Fruit fly (Drosophila melanogaster) whole organism, embryonic: ENCODE results near the gene wrm2.

Source experiments
- B-H1 ChIP-seq: fragments of 200-800 bp; sonication (Bioruptor generic); IDR thresholded peaks from 3 replicates; pipeline ENCODE4 v1.3.6; 2022; ENCODE audit warnings: missing biosample characterization, missing genetic modification characterization
- Bdp1 ChIP-seq: fragments of 200-800 bp; sonication (Bioruptor generic); optimal IDR thresholded peaks from 3 replicates; lab custom pipeline; 2016; ENCODE audit warnings: missing biosample characterization, missing genetic modification characterization
- CG10321 ChIP-seq: fragments of 200-800 bp; sonication (Bioruptor generic); IDR thresholded peaks from 2 replicates; pipeline ENCODE4 v1.3.6; 2022; ENCODE audit warnings: missing biosample characterization, missing genetic modification characterization
- CG10462 ChIP-seq: fragments of 200-800 bp; sonication (Bioruptor generic); optimal IDR thresholded peaks from 2 replicates; lab custom pipeline; 2016; ENCODE audit warnings: missing biosample characterization, missing genetic modification characterization
- CG10979 ChIP-seq: fragments of 200-800 bp; sonication (Bioruptor generic); optimal IDR thresholded peaks from 2 replicates; lab custom pipeline; 2018; ENCODE audit warnings: missing biosample characterization, mild to moderate bottlenecking, missing genetic modification characterization, moderate library complexity
- CG11398 ChIP-seq: fragments of 200-800 bp; sonication (Bioruptor generic); optimal IDR thresholded peaks from 2 replicates; lab custom pipeline; 2016; ENCODE audit warnings: missing biosample characterization, missing genetic modification characterization
- CG11695 ChIP-seq: fragments of 200-800 bp; sonication (Bioruptor generic); IDR thresholded peaks from 3 replicates; pipeline ENCODE4 v1.3.6; 2022; ENCODE audit warnings: missing biosample characterization, missing genetic modification characterization
- CG15514 ChIP-seq: fragments of 200-800 bp; sonication (Bioruptor generic); optimal IDR thresholded peaks from 3 replicates; lab custom pipeline; 2017; ENCODE audit warnings: missing biosample characterization, missing genetic modification characterization, mild to moderate bottlenecking, moderate library complexity, missing genetic modification reagents
- CG16815 ChIP-seq: fragments of 200-800 bp; sonication (Bioruptor generic); optimal IDR thresholded peaks from 3 replicates; lab custom pipeline; 2017; ENCODE audit warnings: missing biosample characterization, mild to moderate bottlenecking, missing genetic modification characterization
- CG17612 ChIP-seq: fragments of 200-800 bp; sonication (Bioruptor generic); IDR thresholded peaks from 2 replicates; pipeline ENCODE4 v1.3.6; 2022; ENCODE audit warnings: missing biosample characterization, missing genetic modification characterization
- CG31441 ChIP-seq: fragments of 200-800 bp; sonication (Bioruptor generic); IDR thresholded peaks from 2 replicates; pipeline ENCODE4 v1.3.6; 2022; ENCODE audit warnings: missing biosample characterization, missing genetic modification characterization
- CG34422 ChIP-seq: fragments of 200-800 bp; sonication (Bioruptor generic); IDR thresholded peaks from 3 replicates; pipeline ENCODE4 v1.3.6; 2022; ENCODE audit warnings: missing biosample characterization, missing genetic modification characterization
- CG6254 ChIP-seq: fragments of 200-800 bp; sonication (Bioruptor generic); optimal IDR thresholded peaks from 3 replicates; lab custom pipeline; 2017; ENCODE audit warnings: mild to moderate bottlenecking, missing biosample characterization, missing genetic modification reagents, missing genetic modification characterization
- CG6272 ChIP-seq: fragments of 200-800 bp; sonication (Bioruptor generic); IDR thresholded peaks from 2 replicates; pipeline ENCODE4 v1.3.6; 2022; ENCODE audit warnings: missing biosample characterization, missing genetic modification characterization
- CG6689 ChIP-seq: fragments of 200-800 bp; sonication (Bioruptor generic); IDR thresholded peaks from 2 replicates; pipeline ENCODE4 v1.3.6; 2022; ENCODE audit warnings: missing biosample characterization, missing genetic modification characterization
- CG7786 ChIP-seq: fragments of 200-800 bp; sonication (Bioruptor generic); optimal IDR thresholded peaks from 2 replicates; lab custom pipeline; 2016; ENCODE audit warnings: missing biosample characterization, missing genetic modification characterization
- CG7987 ChIP-seq: fragments of 200-800 bp; sonication (Bioruptor generic); optimal IDR thresholded peaks from 2 replicates; lab custom pipeline; 2018; ENCODE audit warnings: missing biosample characterization, mild to moderate bottlenecking, missing genetic modification characterization, moderate library complexity
- CG8924 ChIP-seq: fragments of 200-800 bp; optimal IDR thresholded peaks from 3 replicates; lab custom pipeline; 2019; ENCODE audit warnings: missing biosample characterization, mild to moderate bottlenecking, missing genetic modification characterization, moderate library complexity
- CG9876 ChIP-seq: fragments of 200-800 bp; sonication (Bioruptor generic); optimal IDR thresholded peaks from 2 replicates; lab custom pipeline; 2016; ENCODE audit warnings: missing biosample characterization, missing genetic modification characterization
- Dp ChIP-seq: fragments of 200-800 bp; sonication (Bioruptor generic); optimal IDR thresholded peaks from 2 replicates; lab custom pipeline; 2018; ENCODE audit warnings: missing biosample characterization, mild to moderate bottlenecking, missing genetic modification characterization, moderate library complexity
- Drgx ChIP-seq: fragments of 200-800 bp; sonication (Bioruptor generic); IDR thresholded peaks from 2 replicates; pipeline ENCODE4 v1.3.6; 2022; ENCODE audit warnings: missing biosample characterization, missing genetic modification characterization
- E2f1 ChIP-seq: fragments of 200-800 bp; sonication (Bioruptor generic); IDR thresholded peaks from 2 replicates; pipeline ENCODE4 v1.3.6; 2022; ENCODE audit warnings: missing biosample characterization, missing genetic modification characterization
- ERR ChIP-seq: fragments of 200-800 bp; sonication (Bioruptor generic); optimal IDR thresholded peaks from 2 replicates; lab custom pipeline; 2016; ENCODE audit warnings: missing biosample characterization, missing genetic modification characterization
- Eip74EF ChIP-seq, 2 experiments: fragments of 200-800 bp in 1 of 2; fragments of >200 bp in 1 of 2; sonication (Bioruptor generic) in 1 of 2; optimal IDR thresholded peaks; 2 replicates each; lab custom pipeline; 2017 to 2019; ENCODE audit warnings: missing biosample characterization in 2 of 2, missing genetic modification characterization in 2 of 2, mild to moderate bottlenecking in 1 of 2, moderate library complexity in 1 of 2
- HLH54F ChIP-seq: fragments of 200-800 bp; sonication (Bioruptor generic); optimal IDR thresholded peaks from 3 replicates; lab custom pipeline; 2016; ENCODE audit warnings: missing biosample characterization, missing genetic modification characterization
- Hr78 ChIP-seq, 2 experiments: fragments of 200-800 bp in 1 of 2; fragments of >200 bp in 1 of 2; sonication (Bioruptor generic) in 1 of 2; optimal IDR thresholded peaks; 2 replicates each; lab custom pipeline; 2017 to 2019; ENCODE audit warnings: missing biosample characterization in 2 of 2, missing genetic modification characterization in 2 of 2, mild to moderate bottlenecking in 1 of 2, moderate library complexity in 1 of 2
- NC2α ChIP-seq: fragments of 200-800 bp; sonication (Bioruptor generic); optimal IDR thresholded peaks from 2 replicates; lab custom pipeline; 2016; ENCODE audit warnings: missing biosample characterization, missing genetic modification characterization
- Nf-YC ChIP-seq: fragments of 200-800 bp; optimal IDR thresholded peaks from 3 replicates; lab custom pipeline; 2019; ENCODE audit warnings: missing biosample characterization, mild to moderate bottlenecking, missing genetic modification characterization, moderate library complexity
- Six4 ChIP-seq: fragments of 200-800 bp; sonication (Bioruptor generic); optimal IDR thresholded peaks from 2 replicates; lab custom pipeline; 2016; ENCODE audit warnings: missing biosample characterization, missing genetic modification characterization
- Xrp1 ChIP-seq: fragments of 200-800 bp; sonication (Bioruptor generic); IDR thresholded peaks from 2 replicates; pipeline ENCODE4 v1.3.6; 2022; ENCODE audit warnings: missing biosample characterization, missing genetic modification characterization
- az2 ChIP-seq: fragments of 200-800 bp; sonication (Bioruptor generic); optimal IDR thresholded peaks from 3 replicates; lab custom pipeline; 2016; ENCODE audit warnings: missing biosample characterization, missing genetic modification characterization
- cad ChIP-seq: fragments of >200 bp; optimal IDR thresholded peaks from 2 replicates; lab custom pipeline; 2017; ENCODE audit warnings: missing biosample characterization, missing genetic modification characterization
- chinmo ChIP-seq: fragments of 200-800 bp; sonication (Bioruptor generic); IDR thresholded peaks from 4 replicates; pipeline ENCODE4 v1.3.6; 2022; ENCODE audit warnings: missing biosample characterization, missing genetic modification characterization; ENCODE audit not compliant: partially characterized antibody
- eve ChIP-seq, 2 experiments: fragments of >200 bp; optimal IDR thresholded peaks; 2 replicates each; lab custom pipeline; 2017; ENCODE audit warnings: missing biosample characterization in 2 of 2, missing genetic modification characterization in 2 of 2
- gcm2 ChIP-seq: fragments of 200-800 bp; sonication (Bioruptor generic); optimal IDR thresholded peaks from 2 replicates; lab custom pipeline; 2016; ENCODE audit warnings: missing biosample characterization, missing genetic modification characterization
- gfzf ChIP-seq: fragments of 200-800 bp; sonication (Bioruptor generic); optimal IDR thresholded peaks from 2 replicates; lab custom pipeline; 2016; ENCODE audit warnings: missing biosample characterization, mild to moderate bottlenecking, missing genetic modification characterization, moderate library complexity
- grau ChIP-seq: fragments of 200-800 bp; optimal IDR thresholded peaks from 3 replicates; lab custom pipeline; 2019; ENCODE audit warnings: missing biosample characterization, mild to moderate bottlenecking, missing genetic modification characterization, moderate library complexity
- inv ChIP-seq: fragments of 200-800 bp; sonication (Bioruptor generic); IDR thresholded peaks from 2 replicates; pipeline ENCODE4 v1.3.6; 2022; ENCODE audit warnings: missing biosample characterization, missing genetic modification characterization; ENCODE audit not compliant: partially characterized antibody
- kah ChIP-seq: fragments of 200-800 bp; sonication (Bioruptor generic); optimal IDR thresholded peaks from 2 replicates; lab custom pipeline; 2018; ENCODE audit warnings: missing biosample characterization, mild to moderate bottlenecking, missing genetic modification characterization
- knrl ChIP-seq: fragments of 200-800 bp; sonication (Bioruptor generic); IDR thresholded peaks from 3 replicates; pipeline ENCODE4 v1.3.6; 2022; ENCODE audit warnings: missing biosample characterization, missing genetic modification characterization; ENCODE audit not compliant: partially characterized antibody
- nau ChIP-seq: fragments of 200-800 bp; sonication (Bioruptor generic); optimal IDR thresholded peaks from 3 replicates; lab custom pipeline; 2017; ENCODE audit warnings: missing biosample characterization, mild to moderate bottlenecking, missing genetic modification characterization, missing genetic modification reagents
- pita ChIP-seq: fragments of 200-800 bp; sonication (Bioruptor generic); optimal IDR thresholded peaks from 2 replicates; lab custom pipeline; 2017; ENCODE audit warnings: missing biosample characterization, mild to moderate bottlenecking, missing genetic modification characterization
- pnt ChIP-seq: fragments of 200-800 bp; sonication (Bioruptor generic); optimal IDR thresholded peaks from 3 replicates; lab custom pipeline; 2016; ENCODE audit warnings: missing biosample characterization, missing genetic modification characterization
- repo ChIP-seq: fragments of 200-800 bp; sonication (Bioruptor generic); optimal IDR thresholded peaks from 2 replicates; lab custom pipeline; 2016; ENCODE audit warnings: missing biosample characterization, missing genetic modification characterization
- shn ChIP-seq: fragments of 200-800 bp; sonication (Bioruptor generic); optimal IDR thresholded peaks from 3 replicates; lab custom pipeline; 2016; ENCODE audit warnings: missing biosample characterization, missing genetic modification characterization
- sna ChIP-seq: fragments of 200-800 bp; sonication (Bioruptor generic); IDR thresholded peaks from 2 replicates; pipeline ENCODE4 v1.3.6; 2022; ENCODE audit warnings: missing biosample characterization, missing genetic modification characterization; ENCODE audit not compliant: partially characterized antibody
- trh ChIP-seq: fragments of 200-800 bp; sonication (Bioruptor generic); optimal IDR thresholded peaks from 2 replicates; lab custom pipeline; 2016; ENCODE audit warnings: missing biosample characterization, missing genetic modification characterization
- unc-4 ChIP-seq: fragments of 200-800 bp; sonication (Bioruptor generic); IDR thresholded peaks from 2 replicates; pipeline ENCODE4 v1.3.6; 2022; ENCODE audit warnings: missing biosample characterization, missing genetic modification characterization; ENCODE audit not compliant: partially characterized antibody
- vnd ChIP-seq: fragments of 200-800 bp; sonication (Bioruptor generic); IDR thresholded peaks from 3 replicates; pipeline ENCODE4 v1.3.6; 2022; ENCODE audit warnings: missing biosample characterization, missing genetic modification characterization; ENCODE audit not compliant: partially characterized antibody
- zfh1 ChIP-seq: fragments of 200-800 bp; sonication (Bioruptor generic); IDR thresholded peaks from 3 replicates; pipeline ENCODE4 v1.3.6; 2022; ENCODE audit warnings: missing biosample characterization, missing genetic modification characterization

wrm2 gene

DNA sequence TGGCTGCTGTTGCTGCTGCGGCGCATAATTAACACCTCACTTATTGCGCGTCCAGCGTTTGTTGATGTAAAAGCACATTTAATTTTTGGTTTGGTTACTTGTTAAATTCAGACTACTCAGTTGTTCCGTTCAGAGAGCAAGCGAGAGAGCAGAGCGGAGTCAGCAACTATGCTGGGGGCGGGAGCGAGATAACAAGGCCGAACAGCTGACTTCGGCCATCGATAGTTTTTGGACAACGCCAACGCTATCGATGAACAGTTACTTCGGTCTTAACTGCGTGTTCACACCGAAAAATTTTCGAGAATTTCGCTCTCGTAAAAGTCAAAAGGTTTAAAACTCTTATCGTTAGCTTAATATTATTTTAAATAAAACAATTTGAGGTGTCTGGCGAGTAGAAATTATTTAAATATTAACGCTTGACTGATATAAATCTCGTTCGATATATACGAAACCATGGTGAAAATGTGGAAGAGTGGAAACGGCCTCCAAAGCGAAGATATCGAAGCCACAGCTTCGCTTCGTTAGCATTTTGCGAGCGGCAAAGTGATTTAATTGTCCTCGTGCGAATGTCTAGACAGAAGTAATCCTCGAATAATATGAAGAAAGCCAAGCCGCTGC is 46.4 kb upstream of the wrm2 start, which contains the start of the genes SMSr and smid (continued):
- TF ChIP-seq CG8924 (tag; lab: Kevin White, UChicago), result peak; percentile 68
- no peak for TF ChIP-seq CG10462 (GFP tag; lab: Kevin White, UChicago)
- peak; percentile 18 for TF ChIP-seq CG9876 (GFP tag; lab: Kevin White, UChicago)
- TF ChIP-seq chinmo (GFP tag; lab: Robert Waterston, UW), result peak; percentile 85; the same call in 3 of the 4 replicates
- no peak for TF ChIP-seq CG11695 (GFP tag; lab: Robert Waterston, UW)
- no peak for TF ChIP-seq E2f1 (GFP tag; lab: Robert Waterston, UW)
- TF ChIP-seq shn (GFP tag; lab: Kevin White, UChicago), result peak; percentile 35
- TF ChIP-seq gfzf (GFP tag; lab: Kevin White, UChicago), result peak; percentile 12
- peak; percentile 20 for TF ChIP-seq Dp (GFP tag; lab: Kevin White, UChicago)
- TF ChIP-seq gcm2 (GFP tag; lab: Kevin White, UChicago), result no peak
- peak; percentile 19 for TF ChIP-seq CG16815 (GFP tag; lab: Kevin White, UChicago)
- no peak for TF ChIP-seq repo (GFP tag; lab: Kevin White, UChicago)
- no peak for TF ChIP-seq CG34422 (GFP tag; lab: Robert Waterston, UW)
- peak; percentile 69 for TF ChIP-seq CG31441 (GFP tag; lab: Robert Waterston, UW)
- TF ChIP-seq CG7987 (GFP tag; lab: Kevin White, UChicago), result peak; percentile 26
- TF ChIP-seq Hr78 (GFP tag; optimal IDR thresholded peaks at IDR 0.05; lab: Kevin White, UChicago), result no peak
- no peak for TF ChIP-seq Drgx (GFP tag; lab: Robert Waterston, UW)
- TF ChIP-seq nau, result no peak
- TF ChIP-seq CG11398, result no peak
- TF ChIP-seq CG6689 (GFP tag; lab: Robert Waterston, UW), result peak; percentile 62; the same call in 1 of the 2 replicates
- no peak for TF ChIP-seq CG10321 (GFP tag; lab: Robert Waterston, UW)
- TF ChIP-seq eve (GFP tag; optimal IDR thresholded peaks at IDR 0.05; lab: Kevin White, UChicago), result no peak
- TF ChIP-seq B-H1 (GFP tag; lab: Robert Waterston, UW), result no peak; the same call in 2 of the 3 replicates
- TF ChIP-seq inv (GFP tag; lab: Robert Waterston, UW), result peak; percentile 88
- no peak for TF ChIP-seq Nf-YC (tag; lab: Kevin White, UChicago)
- peak; percentile 62 for TF ChIP-seq CG15514 (GFP tag; lab: Kevin White, UChicago)
- no peak for TF ChIP-seq cad
- peak; percentile 73 for TF ChIP-seq grau
- no peak for TF ChIP-seq CG6272 (GFP tag; lab: Robert Waterston, UW)
- peak; percentile 91 for TF ChIP-seq unc-4 (GFP tag; lab: Robert Waterston, UW)
- TF ChIP-seq knrl (GFP tag; lab: Robert Waterston, UW), result peak; percentile 93
- TF ChIP-seq pita (GFP tag; lab: Kevin White, UChicago), result no peak
- TF ChIP-seq Six4 (GFP tag; lab: Kevin White, UChicago), result peak; percentile 35
- TF ChIP-seq sna (GFP tag; lab: Robert Waterston, UW), result peak; percentile 78
- no peak for TF ChIP-seq CG6254 (GFP tag; lab: Kevin White, UChicago)
- no peak for TF ChIP-seq trh (GFP tag; lab: Kevin White, UChicago)
- TF ChIP-seq kah, result no peak
- TF ChIP-seq NC2α (GFP tag; lab: Kevin White, UChicago), result no peak
- no peak for TF ChIP-seq ERR (GFP tag; lab: Kevin White, UChicago)
- TF ChIP-seq HLH54F, result peak; percentile 55
- TF ChIP-seq pnt (GFP tag; lab: Kevin White, UChicago), result no peak
- TF ChIP-seq Xrp1 (GFP tag; lab: Robert Waterston, UW), result peak; percentile 65
- no peak for TF ChIP-seq CG17612
- peak; percentile 25 to 73 for TF ChIP-seq Eip74EF (GFP tag; optimal IDR thresholded peaks at IDR 0.05; lab: Kevin White, UChicago)
- peak; percentile 42; the same call in 1 of the 3 replicates for TF ChIP-seq zfh1 (GFP tag; lab: Robert Waterston, UW)
- TF ChIP-seq CG7786 (GFP tag; lab: Kevin White, UChicago), result peak; percentile 33
- TF ChIP-seq vnd (GFP tag; lab: Robert Waterston, UW), result peak; percentile 91
- TF ChIP-seq CG10979 (tag; lab: Kevin White, UChicago), result peak; percentile 62
- peak; percentile 57 for TF ChIP-seq Bdp1
- TF ChIP-seq az2 (GFP tag; lab: Kevin White, UChicago), result peak; percentile 45
